Worm (Caenorhabditis elegans) whole organism, L4/young adult: ENCODE measurements around the gene aos-1.

ENCODE experiments used
- W03F9.2 ChIP-seq: fragments of 150-350 bp; optimal IDR thresholded peaks from 2 replicates; lab custom pipeline; 2014; ENCODE audit warnings: missing biosample characterization, missing genetic modification characterization
- dao-5 ChIP-seq: sonication (generic microtip); optimal IDR thresholded peaks from 2 replicates; lab custom pipeline; 2016; ENCODE audit warnings: missing genotype, missing genetic modification characterization, moderate library complexity, missing compliant biosample characterization
- him-1 ChIP-seq: sonication (generic microtip); optimal IDR thresholded peaks from 2 replicates; lab custom pipeline; 2016; ENCODE audit warnings: missing genotype, missing genetic modification reagents, missing genetic modification characterization, missing compliant biosample characterization

DNA sequence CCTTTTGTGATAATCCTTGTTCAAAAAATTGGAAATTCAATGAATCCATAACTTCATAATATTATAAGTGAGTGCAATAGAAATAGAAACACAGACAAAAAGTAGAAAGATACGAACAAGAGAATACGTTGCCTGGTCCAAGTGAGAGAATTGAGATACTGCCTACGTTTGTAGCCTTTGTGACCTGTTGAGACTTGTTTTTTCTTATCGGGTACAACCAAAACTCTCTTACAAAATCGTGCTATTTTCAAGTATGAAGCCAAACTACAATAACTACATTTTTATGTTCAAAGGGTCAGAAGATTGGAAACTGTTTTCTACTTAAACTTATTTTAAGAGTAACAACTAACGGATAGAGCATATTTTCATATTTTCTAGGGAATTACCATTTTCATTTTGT, 48.5 kb downstream of the aos-1 start, which contains the start of gene nhr-205:
- TF ChIP-seq dao-5 (tag; lab: Kevin White, UChicago): no peak
- no peak for TF ChIP-seq W03F9.2 (tag; lab: Kevin White, UChicago)
- TF ChIP-seq him-1 (tag; lab: Kevin White, UChicago): no peak
